Worm (Caenorhabditis elegans) whole organism, young adult: ENCODE results near the gene T05C7.5.
"Not testable (repeated sequence)": the region's sequence is repeated elsewhere in the genome, so short reads cannot be mapped to it uniquely, and the experiment has no call there.

Experiments used
- B0019.2 ChIP-seq: fragments of 200-800 bp; sonication (Bioruptor generic); conservative IDR thresholded peaks from 2 replicates; pipeline ENCODE4 v1.3.6; 2022; ENCODE audit warnings: missing genetic modification reagents, missing genetic modification characterization, missing compliant biosample characterization
- B0261.1 ChIP-seq: sonication (generic microtip); optimal IDR thresholded peaks from 2 replicates; lab custom pipeline; 2016; ENCODE audit warnings: mild to moderate bottlenecking, missing genetic modification characterization, moderate library complexity, missing compliant biosample characterization
- F10E7.11 ChIP-seq: sonication (generic microtip); optimal IDR thresholded peaks from 2 replicates; lab custom pipeline; 2017; ENCODE audit warnings: mild to moderate bottlenecking, missing genetic modification characterization, moderate library complexity, missing compliant biosample characterization
- F55B11.4 ChIP-seq: sonication (generic microtip); optimal IDR thresholded peaks from 2 replicates; lab custom pipeline; 2016; ENCODE audit warnings: missing compliant biosample characterization, missing genetic modification characterization, borderline replicate concordance; ENCODE audit not compliant: insufficient read depth
- F57C9.4 ChIP-seq: sonication (generic microtip); optimal IDR thresholded peaks from 2 replicates; lab custom pipeline; 2017; ENCODE audit warnings: mild to moderate bottlenecking, missing genetic modification characterization, missing compliant biosample characterization
- Y53F4B.3 ChIP-seq: fragments of 200-800 bp; sonication (Bioruptor generic); IDR thresholded peaks from 2 replicates; pipeline ENCODE4 v1.3.6; 2022; ENCODE audit warnings: missing genetic modification reagents, missing genetic modification characterization, missing compliant biosample characterization
- attf-5 ChIP-seq: fragments of 200-800 bp; sonication (Bioruptor generic); optimal IDR thresholded peaks from 2 replicates; lab custom pipeline; 2018; ENCODE audit warnings: mild to moderate bottlenecking, missing genetic modification characterization, missing compliant biosample characterization
- bed-1 ChIP-seq: fragments of 200-800 bp; sonication (Bioruptor generic); IDR thresholded peaks from 2 replicates; pipeline ENCODE4 v1.3.6; 2022; ENCODE audit warnings: missing genetic modification reagents, missing genetic modification characterization, missing compliant biosample characterization
- cebp-1 ChIP-seq, 2 experiments: fragments of 200-800 bp in 1 of 2; sonication (Bioruptor generic) in 1 of 2; sonication (generic microtip) in 1 of 2; IDR thresholded peaks in 1 of 2; optimal IDR thresholded peaks in 1 of 2; 2 replicates each; pipeline versions ENCODE4 v1.3.6 to Lab custom; 2017 to 2022; ENCODE audit warnings: missing compliant biosample characterization in 2 of 2, missing genetic modification characterization in 2 of 2, mild to moderate bottlenecking in 1 of 2, missing genetic modification reagents in 1 of 2, moderate library complexity in 1 of 2
- ceh-27 ChIP-seq: fragments of 200-800 bp; sonication (Bioruptor generic); optimal IDR thresholded peaks from 2 replicates; lab custom pipeline; 2018; ENCODE audit warnings: mild to moderate bottlenecking, missing genetic modification characterization, moderate library complexity, missing compliant biosample characterization
- ceh-40 ChIP-seq: fragments of 200-800 bp; sonication (Bioruptor generic); IDR thresholded peaks from 2 replicates; pipeline ENCODE4 v1.3.6; 2022; ENCODE audit warnings: missing genetic modification characterization, missing compliant biosample characterization
- dox-1 ChIP-seq: fragments of 200-800 bp; sonication (Bioruptor generic); IDR thresholded peaks from 2 replicates; pipeline ENCODE4 v1.3.6; 2022; ENCODE audit warnings: missing genetic modification reagents, missing genetic modification characterization, missing compliant biosample characterization
- efl-1 ChIP-seq: fragments of 150-350 bp; optimal IDR thresholded peaks from 2 replicates; lab custom pipeline; 2014; ENCODE audit warnings: missing biosample characterization, missing genetic modification reagents, missing genetic modification characterization
- egrh-3 ChIP-seq: fragments of 200-800 bp; sonication (Bioruptor generic); IDR thresholded peaks from 2 replicates; pipeline ENCODE4 v1.3.6; 2022; ENCODE audit warnings: missing genetic modification reagents, missing genetic modification characterization, missing compliant biosample characterization
- fkh-3 ChIP-seq: sonication (generic microtip); optimal IDR thresholded peaks from 2 replicates; lab custom pipeline; 2016; ENCODE audit warnings: mild to moderate bottlenecking, missing genetic modification characterization, missing compliant biosample characterization
- gei-17 ChIP-seq: fragments of 200-800 bp; sonication (Bioruptor generic); optimal IDR thresholded peaks from 2 replicates; lab custom pipeline; 2018; ENCODE audit warnings: mild to moderate bottlenecking, missing genetic modification characterization, missing compliant biosample characterization
- him-1 ChIP-seq: sonication (generic microtip); optimal IDR thresholded peaks from 2 replicates; lab custom pipeline; 2016; ENCODE audit warnings: missing genotype, missing genetic modification reagents, missing genetic modification characterization, missing compliant biosample characterization
- hmg-1.2 ChIP-seq: fragments of 200-800 bp; sonication (Bioruptor generic); IDR thresholded peaks from 2 replicates; pipeline ENCODE4 v1.3.6; 2022; ENCODE audit warnings: missing genetic modification reagents, missing genetic modification characterization, missing compliant biosample characterization
- let-526 ChIP-seq: fragments of 200-800 bp; sonication (Bioruptor generic); IDR thresholded peaks from 2 replicates; pipeline ENCODE4 v1.3.6; 2022; ENCODE audit warnings: missing genetic modification reagents, missing genetic modification characterization, missing compliant biosample characterization
- lin-26 ChIP-seq: fragments of 200-800 bp; sonication (Bioruptor generic); IDR thresholded peaks from 2 replicates; pipeline ENCODE4 v1.3.6; 2022; ENCODE audit warnings: missing genetic modification reagents, missing genetic modification characterization, missing compliant biosample characterization
- lin-35 ChIP-seq, 3 experiments: fragments of 150-350 bp in 2 of 3; sonication (generic microtip) in 1 of 3; optimal IDR thresholded peaks; 2 replicates each; lab custom pipeline; 2014 to 2018; ENCODE audit warnings: missing biosample characterization in 3 of 3, missing genetic modification characterization in 3 of 3, missing genetic modification reagents in 3 of 3
- lin-40 ChIP-seq: sonication (generic microtip); optimal IDR thresholded peaks from 2 replicates; lab custom pipeline; 2016; ENCODE audit warnings: missing genetic modification characterization, mild to moderate bottlenecking, missing compliant biosample characterization, missing genotype, missing genetic modification reagents
- madf-6 ChIP-seq: fragments of 200-800 bp; sonication (Bioruptor generic); IDR thresholded peaks from 2 replicates; pipeline ENCODE4 v1.3.6; 2022; ENCODE audit warnings: missing genetic modification reagents, missing genetic modification characterization, missing compliant biosample characterization
- madf-8 ChIP-seq: fragments of 200-800 bp; sonication (Bioruptor generic); conservative IDR thresholded peaks from 2 replicates; pipeline ENCODE4 v1.3.6; 2022; ENCODE audit warnings: missing genetic modification reagents, missing genetic modification characterization, missing compliant biosample characterization
- mcd-1 ChIP-seq: fragments of 200-800 bp; sonication (Bioruptor generic); IDR thresholded peaks from 2 replicates; pipeline ENCODE4 v1.3.6; 2022; ENCODE audit warnings: missing genetic modification reagents, missing genetic modification characterization, missing compliant biosample characterization
- mel-28 ChIP-seq: sonication (generic microtip); optimal IDR thresholded peaks from 2 replicates; lab custom pipeline; 2016; ENCODE audit warnings: borderline replicate concordance, mild to moderate bottlenecking, missing genetic modification characterization, missing compliant biosample characterization
- nhr-80 ChIP-seq: sonication (generic microtip); optimal IDR thresholded peaks from 2 replicates; lab custom pipeline; 2016; ENCODE audit warnings: missing genetic modification characterization, missing compliant biosample characterization
- pha-4 ChIP-seq: fragments of 150-350 bp; sonication (generic microtip); optimal IDR thresholded peaks from 2 replicates; lab custom pipeline; 2014; ENCODE audit warnings: missing biosample characterization, missing genetic modification reagents, missing genetic modification characterization
- repo-1 ChIP-seq: sonication (generic microtip); optimal IDR thresholded peaks from 2 replicates; lab custom pipeline; 2017; ENCODE audit warnings: mild to moderate bottlenecking, missing genetic modification characterization, missing compliant biosample characterization
- sptf-2 ChIP-seq: fragments of 200-800 bp; sonication (Bioruptor generic); optimal IDR thresholded peaks from 2 replicates; lab custom pipeline; 2018; ENCODE audit warnings: mild to moderate bottlenecking, missing genetic modification characterization, missing compliant biosample characterization
- tbp1 ChIP-seq: fragments of 200-800 bp; sonication (Bioruptor generic); optimal IDR thresholded peaks from 2 replicates; lab custom pipeline; 2018; ENCODE audit warnings: mild to moderate bottlenecking, missing genetic modification characterization, missing compliant biosample characterization
- tbx-9 ChIP-seq: sonication (generic microtip); optimal IDR thresholded peaks from 2 replicates; lab custom pipeline; 2016; ENCODE audit warnings: borderline replicate concordance, missing genetic modification characterization, inconsistent platforms, missing compliant biosample characterization
- tlf-1 ChIP-seq: fragments of 200-800 bp; sonication (Bioruptor generic); optimal IDR thresholded peaks from 2 replicates; lab custom pipeline; 2018; ENCODE audit warnings: mild to moderate bottlenecking, missing genetic modification characterization, missing compliant biosample characterization
- zfh-2 ChIP-seq: fragments of 200-800 bp; sonication (Bioruptor generic); conservative IDR thresholded peaks from 2 replicates; pipeline ENCODE4 v1.3.6; 2022; ENCODE audit warnings: missing genetic modification reagents, missing genetic modification characterization, missing compliant biosample characterization
- ztf-3 ChIP-seq: fragments of 200-800 bp; sonication (Bioruptor generic); optimal IDR thresholded peaks from 2 replicates; lab custom pipeline; 2018; ENCODE audit warnings: mild to moderate bottlenecking, missing genetic modification characterization, missing compliant biosample characterization

Gene T05C7.5

ce11 chrIV:71266-71665, 12.5 kb upstream of the T05C7.5 start (continued):
- TF ChIP-seq let-526: no peak
- no peak for TF ChIP-seq repo-1
- TF ChIP-seq F55B11.4: no peak
- no peak for TF ChIP-seq madf-8 (GFP tag; lab: Robert Waterston, UW)
- TF ChIP-seq ceh-27: no peak

ce11 chrIV:61448-61847, 2.7 kb upstream of the T05C7.5 start, which contains the start of gene T05C7.7:
Gene T05C7.7, plus strand, starts transcription at chrIV:61748.
- not testable (repeated sequence) for TF ChIP-seq B0019.2 (GFP tag; lab: Robert Waterston, UW); nhr-80; gei-17 (GFP tag; lab: Kevin White, UChicago)

- TF ChIP-seq sptf-2 (no peak), Y53F4B.3 (GFP tag; lab: Robert Waterston, UW) (no peak), tlf-1 (GFP tag; lab: Kevin White, UChicago) (no peak), F57C9.4 (no peak), bed-1 (GFP tag; lab: Robert Waterston, UW) (no peak), ztf-3 (GFP tag; lab: Kevin White, UChicago) (no peak), fkh-3 (tag; lab: Kevin White, UChicago) (no peak), F10E7.11 (tag; lab: Kevin White, UChicago) (no peak), egrh-3 (GFP tag; lab: Robert Waterston, UW) (no peak), pha-4 (tag; lab: Kevin White, UChicago) (no peak), madf-6 (no peak), dox-1 (GFP tag; lab: Robert Waterston, UW) (no peak), tbx-9 (tag; lab: Kevin White, UChicago) (no peak), zfh-2 (GFP tag; lab: Robert Waterston, UW) (no peak), F55B11.4 (no peak), B0261.1 (no peak), ceh-40 (GFP tag; lab: Robert Waterston, UW) (no peak)
Observed at ce11 chrIV:53539-53938, 5.2 kb downstream of the T05C7.5 start, which contains the start of gene T05C7.4. Gene T05C7.4, minus strand, starts transcription at chrIV:53639.

ce11 chrIV:51219-51618, 7.5 kb downstream of the T05C7.5 start:
- TF ChIP-seq let-526 (no peak), lin-26 (0 out of 2 replicates have a peak, but pooled peaks have one; percentile 34), mel-28 (tag; lab: Kevin White, UChicago) (peak; percentile 6), ceh-27 (peak; percentile 17), hmg-1.2 (GFP tag; lab: Robert Waterston, UW) (peak; percentile 88; the same call in 1 of the 2 replicates), tbp1 (GFP tag; lab: Kevin White, UChicago) (peak; percentile 15), attf-5 (peak; percentile 23), lin-40 (tag; lab: Kevin White, UChicago) (peak; percentile 34), lin-35 (GFP tag; optimal IDR thresholded peaks at IDR 0.05; lab: Kevin White, UChicago) (no peak), cebp-1 (GFP tag; IDR thresholded peaks at IDR 0.05; lab: Robert Waterston, UW) (no peak), cebp-1 (tag; optimal IDR thresholded peaks at IDR 0.05; lab: Kevin White, UChicago) (peak; percentile 53), zfh-2 (GFP tag; lab: Robert Waterston, UW) (peak; percentile 69; the same call in 1 of the 2 replicates), mcd-1 (GFP tag; lab: Robert Waterston, UW) (0 out of 2 replicates have a peak, but pooled peaks have one; percentile 19), efl-1 (GFP tag; lab: Kevin White, UChicago) (peak; percentile 18), nhr-80 (peak; percentile 60), him-1 (no peak)
- TF ChIP-seq, all 124 proteins: peak for 12
